Worm (Caenorhabditis elegans): Measurements from ENCODE around the gene sgcb-1.

ce11 chrII:323048-323776 is 2.9 kb upstream of the sgcb-1 start, which contains the start of gene K01A2.10:
- TF ChIP-seq tab-1 (GFP tag; IDR thresholded peaks at IDR 0.05) (no peak), flt-1 (GFP tag; IDR thresholded peaks at IDR 0.05) (no peak), klf-2 (GFP tag; conservative IDR thresholded peaks at IDR 0.05) (no peak), T22C8.4 (GFP tag; IDR thresholded peaks at IDR 0.05) (no peak), ztf-29 (GFP tag; IDR thresholded peaks at IDR 0.05) (no peak), med-1 (GFP tag; optimal IDR thresholded peaks at IDR 0.05; ENCODE audit: insufficient read depth) (no peak), ztf-23 (GFP tag; IDR thresholded peaks at IDR 0.05) (no peak), ref-1 (GFP tag; conservative IDR thresholded peaks at IDR 0.05) (no peak)
